Fruit fly (Drosophila melanogaster): ENCODE measurements around the gene CG15370.

The CG15370 gene

dm6 chrX:9243417-9243884 is 18.2 kb downstream of the CG15370 start, which contains the start of the genes mxc and Larp7 (continued):
- TF ChIP-seq CG14860 (GFP tag; IDR thresholded peaks at IDR 0.05; ENCODE audit: partially characterized antibody) (peak; percentile 80), lmd (GFP tag; IDR thresholded peaks at IDR 0.05) (peak; percentile 29; the same call in 1 of the 2 replicates), crol (GFP tag; IDR thresholded peaks at IDR 0.05) (no peak), CG2202 (tag; optimal IDR thresholded peaks at IDR 0.05) (no peak), CG11560 (tag; IDR thresholded peaks at IDR 0.05) (0 out of 3 replicates have a peak, but pooled peaks have one; percentile 50), CG30020 (tag; optimal IDR thresholded peaks at IDR 0.05) (peak; percentile 58), CG18476 (GFP tag; optimal IDR thresholded peaks at IDR 0.05) (peak; percentile 27), cato (GFP tag; optimal IDR thresholded peaks at IDR 0.05; ENCODE audit: borderline replicate concordance) (peak; percentile 18), CG6791 (GFP tag; IDR thresholded peaks at IDR 0.05; ENCODE audit: partially characterized antibody) (peak; percentile 70; the same call in 2 of the 3 replicates), Eip74EF (GFP tag; optimal IDR thresholded peaks at IDR 0.05) (no peak), CG1233 (GFP tag; optimal IDR thresholded peaks at IDR 0.05) (no peak), fd96Cb (tag; optimal IDR thresholded peaks at IDR 0.05) (peak; percentile 3), cas (GFP tag; IDR thresholded peaks at IDR 0.05) (no peak), sob (GFP tag; IDR thresholded peaks at IDR 0.05) (peak; percentile 38; the same call in 1 of the 2 replicates), oc (tag; optimal IDR thresholded peaks at IDR 0.05) (no peak), disco-r (GFP tag; optimal IDR thresholded peaks at IDR 0.05) (no peak), CG13894 (tag; optimal IDR thresholded peaks at IDR 0.05) (no peak)

- TF ChIP-seq fd64A (GFP tag; optimal IDR thresholded peaks at IDR 0.05) (no peak), nmo (GFP tag; optimal IDR thresholded peaks at IDR 0.05) (peak; percentile 20), Ets97D (GFP tag; optimal IDR thresholded peaks at IDR 0.05) (peak; percentile 26), eve (GFP tag; optimal IDR thresholded peaks at IDR 0.05) (no peak), HLH3B (GFP tag; IDR thresholded peaks at IDR 0.05) (no peak), stwl (tag; optimal IDR thresholded peaks at IDR 0.05) (peak; percentile 18), sens (GFP tag) (peak; percentile 72), E2f2 (GFP tag; IDR thresholded peaks at IDR 0.05) (peak; percentile 24; the same call in 1 of the 2 replicates), sd (tag; optimal IDR thresholded peaks at IDR 0.05) (peak; percentile 21), phol (tag; optimal IDR thresholded peaks at IDR 0.05) (peak; percentile 32), ap (GFP tag; IDR thresholded peaks at IDR 0.05) (no peak), CG7372 (GFP tag; IDR thresholded peaks at IDR 0.05) (no peak), nerfin-2 (GFP tag; IDR thresholded peaks at IDR 0.05; ENCODE audit: partially characterized antibody) (no peak), ac (GFP tag; optimal IDR thresholded peaks at IDR 0.05) (no peak), CG10267 (tag; optimal IDR thresholded peaks at IDR 0.05) (peak; percentile 12), Drgx (GFP tag; IDR thresholded peaks at IDR 0.05) (no peak), MBD-R2 (GFP tag; IDR thresholded peaks at IDR 0.05) (peak; percentile 57; the same call in 1 of the 2 replicates), CG30020 (tag; optimal IDR thresholded peaks at IDR 0.05) (peak; percentile 7), bab2 (GFP tag; optimal IDR thresholded peaks at IDR 0.05) (no peak), klu (GFP tag; IDR thresholded peaks at IDR 0.05) (no peak), CG4360 (GFP tag; IDR thresholded peaks at IDR 0.05) (peak; percentile 34; the same call in 1 of the 2 replicates), Fer3 (tag; optimal IDR thresholded peaks at IDR 0.05) (no peak), CG16779 (GFP tag; IDR thresholded peaks at IDR 0.05) (no peak), rib (GFP tag; IDR thresholded peaks at IDR 0.05) (0 out of 2 replicates have a peak, but pooled peaks have one; percentile 41), nerfin-1 (tag; optimal IDR thresholded peaks at IDR 0.05) (peak; percentile 36), slou (GFP tag; optimal IDR thresholded peaks at IDR 0.05) (no peak), Lpt (GFP tag; optimal IDR thresholded peaks at IDR 0.05) (no peak), usp (GFP tag; optimal IDR thresholded peaks at IDR 0.05) (no peak), CG3995 (GFP tag; optimal IDR thresholded peaks at IDR 0.05) (peak; percentile 37), Adf1 (GFP tag; IDR thresholded peaks at IDR 0.05) (peak; percentile 23; the same call in 1 of the 2 replicates), CG8089 (GFP tag; optimal IDR thresholded peaks at IDR 0.05) (no peak), BEAF-32 (GFP tag; optimal IDR thresholded peaks at IDR 0.05) (peak; percentile 39), CG13775 (GFP tag; optimal IDR thresholded peaks at IDR 0.05) (no peak)
Observed at dm6 chrX:9247171-9247783, 22.0 kb downstream of the CG15370 start, which contains the start of the genes amx and Dsor1. TSS of gene amx (minus strand) at chrX:9247336. TSS of gene Dsor1 (plus strand) at chrX:9247342.
